Fruit fly (Drosophila melanogaster) Kc167 (cell line): ENCODE results near the gene Ptp10D.

Experiments
- Sin3A ChIP-seq: fragments of >200 bp; optimal IDR thresholded peaks from 2 replicates; lab custom pipeline; 2018; ENCODE audit warnings: missing external identifiers
- insv ChIP-seq: fragments of >200 bp; optimal IDR thresholded peaks from 3 replicates; lab custom pipeline; 2018; ENCODE audit warnings: missing external identifiers
- psq ChIP-seq: fragments of >200 bp; optimal IDR thresholded peaks from 2 replicates; lab custom pipeline; 2017; ENCODE audit warnings: missing external identifiers

DNA sequence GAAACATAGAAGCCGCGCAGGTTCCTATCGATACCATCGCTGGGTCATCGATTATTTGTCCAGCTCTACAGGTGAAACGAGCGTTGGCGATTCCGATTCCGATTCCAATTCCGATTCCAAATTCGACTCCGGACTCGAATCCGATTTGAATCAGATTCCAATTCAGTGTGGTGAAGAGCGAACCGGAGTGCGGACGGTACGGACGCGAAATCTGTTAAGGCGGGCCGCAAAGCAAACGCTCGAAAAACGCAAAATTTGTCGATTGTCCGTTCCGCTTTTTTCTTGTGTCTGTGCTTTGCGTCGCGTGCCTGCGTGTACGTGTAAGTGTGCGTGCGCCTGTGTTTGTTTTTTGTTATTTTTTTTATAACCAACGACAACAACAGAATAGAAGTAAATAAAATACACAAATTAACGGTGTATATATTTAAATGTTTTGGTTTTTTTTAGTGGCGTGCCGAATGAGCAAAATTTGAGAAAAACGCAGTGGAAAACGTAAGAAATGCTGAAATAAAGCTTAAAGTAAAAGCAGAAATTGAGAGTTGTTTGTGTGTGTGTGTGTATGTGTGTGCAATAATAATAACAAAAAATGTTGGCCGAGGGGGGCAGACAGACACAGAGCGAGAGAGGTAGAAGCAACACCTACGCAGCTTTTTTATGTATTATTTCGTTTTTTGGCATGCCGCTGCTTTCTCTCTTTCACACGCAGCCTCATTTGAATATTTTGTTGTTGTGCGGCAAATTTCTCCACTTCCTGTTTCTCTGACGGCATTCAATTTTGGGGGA, at the start of gene Ptp10D:
- TF ChIP-seq insv (lab: Kevin White, UChicago), result no peak
- no peak for TF ChIP-seq psq (lab: Kevin White, UChicago)
- no peak for TF ChIP-seq Sin3A (lab: Kevin White, UChicago)
